Fruit fly (Drosophila melanogaster) whole organism, embryonic: ENCODE measurements around the gene CG13898.

Experiments used
- Atf6 ChIP-seq: fragments of 200-800 bp; sonication (Bioruptor generic); IDR thresholded peaks from 2 replicates; pipeline ENCODE4 v1.3.6; 2022; ENCODE audit warnings: missing biosample characterization, missing genetic modification characterization
- CG10209 ChIP-seq: fragments of 200-800 bp; sonication (Bioruptor generic); optimal IDR thresholded peaks from 3 replicates; lab custom pipeline; 2017; ENCODE audit warnings: missing biosample characterization, mild to moderate bottlenecking, missing genetic modification characterization, missing genetic modification reagents
- CG1024 ChIP-seq: fragments of 200-800 bp; sonication (Bioruptor generic); IDR thresholded peaks from 2 replicates; pipeline ENCODE4 v1.3.6; 2022; ENCODE audit warnings: missing biosample characterization, missing genetic modification characterization
- CG11695 ChIP-seq: fragments of 200-800 bp; sonication (Bioruptor generic); IDR thresholded peaks from 3 replicates; pipeline ENCODE4 v1.3.6; 2022; ENCODE audit warnings: missing biosample characterization, missing genetic modification characterization
- CG13775 ChIP-seq: fragments of 200-800 bp; sonication (Bioruptor generic); optimal IDR thresholded peaks from 3 replicates; lab custom pipeline; 2017; ENCODE audit warnings: missing biosample characterization, mild to moderate bottlenecking, missing genetic modification characterization
- CG14860 ChIP-seq: fragments of 200-800 bp; sonication (Bioruptor generic); IDR thresholded peaks from 3 replicates; pipeline ENCODE4 v1.3.6; 2022; ENCODE audit warnings: missing biosample characterization, missing genetic modification characterization; ENCODE audit not compliant: partially characterized antibody
- CG15479 ChIP-seq: fragments of 200-800 bp; sonication (Bioruptor generic); optimal IDR thresholded peaks from 3 replicates; lab custom pipeline; 2019; ENCODE audit warnings: missing biosample characterization, mild to moderate bottlenecking, missing genetic modification characterization, moderate library complexity
- CG16813 ChIP-seq: fragments of 200-800 bp; sonication (Bioruptor generic); IDR thresholded peaks from 3 replicates; pipeline ENCODE4 v1.3.6; 2022; ENCODE audit warnings: missing biosample characterization, missing genetic modification characterization; ENCODE audit not compliant: partially characterized antibody
- CG17328 ChIP-seq: fragments of 200-800 bp; sonication (Bioruptor generic); IDR thresholded peaks from 2 replicates; pipeline ENCODE4 v1.3.6; 2022; ENCODE audit warnings: missing biosample characterization, missing genetic modification characterization
- CG17802 ChIP-seq: fragments of 200-800 bp; sonication (Bioruptor generic); optimal IDR thresholded peaks from 2 replicates; lab custom pipeline; 2018; ENCODE audit warnings: missing biosample characterization, mild to moderate bottlenecking, missing genetic modification characterization, moderate library complexity
- CG2116 ChIP-seq: fragments of 200-800 bp; sonication (Bioruptor generic); optimal IDR thresholded peaks from 3 replicates; lab custom pipeline; 2018; ENCODE audit warnings: missing biosample characterization, mild to moderate bottlenecking, missing genetic modification characterization
- CG2202 ChIP-seq: fragments of 200-800 bp; sonication (Bioruptor generic); optimal IDR thresholded peaks from 2 replicates; lab custom pipeline; 2018; ENCODE audit warnings: missing biosample characterization, mild to moderate bottlenecking, missing genetic modification characterization
- CG3163 ChIP-seq: fragments of 200-800 bp; sonication (Bioruptor generic); optimal IDR thresholded peaks from 3 replicates; lab custom pipeline; 2016; ENCODE audit warnings: missing biosample characterization, missing genetic modification characterization
- CG32772 ChIP-seq: fragments of 200-800 bp; sonication (Bioruptor generic); IDR thresholded peaks from 2 replicates; pipeline ENCODE4 v1.3.6; 2022; ENCODE audit warnings: missing biosample characterization, missing genetic modification characterization
- CG4617 ChIP-seq: fragments of 200-800 bp; sonication (Bioruptor generic); optimal IDR thresholded peaks from 3 replicates; lab custom pipeline; 2016; ENCODE audit warnings: missing biosample characterization, missing genetic modification characterization, borderline replicate concordance
- CG4820 ChIP-seq: fragments of 200-800 bp; sonication (Bioruptor generic); optimal IDR thresholded peaks from 3 replicates; lab custom pipeline; 2016; ENCODE audit warnings: missing biosample characterization, missing genetic modification characterization
- CG6272 ChIP-seq: fragments of 200-800 bp; sonication (Bioruptor generic); IDR thresholded peaks from 2 replicates; pipeline ENCODE4 v1.3.6; 2022; ENCODE audit warnings: missing biosample characterization, missing genetic modification characterization
- CG7928 ChIP-seq: fragments of 200-800 bp; sonication (Bioruptor generic); optimal IDR thresholded peaks from 2 replicates; lab custom pipeline; 2017; ENCODE audit warnings: missing biosample characterization, mild to moderate bottlenecking, missing genetic modification characterization
- CG9215 ChIP-seq: fragments of 200-800 bp; sonication (Bioruptor generic); IDR thresholded peaks from 2 replicates; pipeline ENCODE4 v1.3.6; 2022; ENCODE audit warnings: missing biosample characterization, missing genetic modification characterization
- CG9817 ChIP-seq: fragments of 200-800 bp; sonication (Bioruptor generic); optimal IDR thresholded peaks from 2 replicates; lab custom pipeline; 2018; ENCODE audit warnings: missing biosample characterization, mild to moderate bottlenecking, missing genetic modification characterization, moderate library complexity
- CoRest ChIP-seq: fragments of 200-800 bp; sonication (Bioruptor generic); optimal IDR thresholded peaks from 3 replicates; lab custom pipeline; 2018; ENCODE audit warnings: missing biosample characterization, mild to moderate bottlenecking, missing genetic modification characterization, moderate library complexity
- CrebB ChIP-seq: fragments of 200-800 bp; sonication (Bioruptor generic); optimal IDR thresholded peaks from 3 replicates; lab custom pipeline; 2018; ENCODE audit warnings: missing biosample characterization, mild to moderate bottlenecking, missing genetic modification characterization
- D19B ChIP-seq: fragments of 200-800 bp; sonication (Bioruptor generic); optimal IDR thresholded peaks from 2 replicates; lab custom pipeline; 2017; ENCODE audit warnings: missing biosample characterization, mild to moderate bottlenecking, missing genetic modification characterization
- Doc3 ChIP-seq: fragments of 200-800 bp; sonication (Bioruptor generic); IDR thresholded peaks from 3 replicates; pipeline ENCODE4 v1.3.6; 2022; ENCODE audit warnings: missing biosample characterization, missing genetic modification characterization; ENCODE audit not compliant: partially characterized antibody
- Gug ChIP-seq: fragments of 200-800 bp; sonication (Bioruptor generic); IDR thresholded peaks from 4 replicates; pipeline ENCODE4 v1.3.6; 2022; ENCODE audit warnings: missing biosample characterization, missing genetic modification characterization
- H2.0 ChIP-seq: fragments of 200-800 bp; sonication (Bioruptor generic); IDR thresholded peaks from 2 replicates; pipeline ENCODE4 v1.3.6; 2022; ENCODE audit warnings: missing biosample characterization, missing genetic modification characterization
- HLH4C ChIP-seq: fragments of 200-800 bp; sonication (Bioruptor generic); IDR thresholded peaks from 3 replicates; pipeline ENCODE4 v1.3.6; 2022; ENCODE audit warnings: missing biosample characterization, missing genetic modification characterization; ENCODE audit not compliant: partially characterized antibody
- Scr ChIP-seq: fragments of 200-800 bp; sonication (Bioruptor generic); IDR thresholded peaks from 2 replicates; pipeline ENCODE4 v1.3.6; 2022; ENCODE audit warnings: missing biosample characterization, missing genetic modification characterization; ENCODE audit not compliant: partially characterized antibody
- Spps ChIP-seq: fragments of 200-800 bp; sonication (Bioruptor generic); optimal IDR thresholded peaks from 2 replicates; lab custom pipeline; 2018; ENCODE audit warnings: missing biosample characterization, mild to moderate bottlenecking, missing genetic modification characterization
- ab ChIP-seq: fragments of 200-800 bp; sonication (Bioruptor generic); optimal IDR thresholded peaks from 2 replicates; lab custom pipeline; 2016; ENCODE audit warnings: missing biosample characterization, missing genetic modification characterization
- bab2 ChIP-seq: fragments of 200-800 bp; sonication (Bioruptor generic); optimal IDR thresholded peaks from 2 replicates; lab custom pipeline; 2016; ENCODE audit warnings: missing biosample characterization, missing genetic modification characterization
- bbx ChIP-seq: fragments of 200-800 bp; sonication (Bioruptor generic); IDR thresholded peaks from 2 replicates; pipeline ENCODE4 v1.3.6; 2022; ENCODE audit warnings: missing biosample characterization, missing genetic modification characterization; ENCODE audit not compliant: partially characterized antibody
- bowl ChIP-seq: fragments of 200-800 bp; sonication (Bioruptor generic); IDR thresholded peaks from 2 replicates; pipeline ENCODE4 v1.3.6; 2022; ENCODE audit warnings: missing biosample characterization, missing genetic modification characterization
- cad ChIP-seq: fragments of >200 bp; optimal IDR thresholded peaks from 2 replicates; lab custom pipeline; 2017; ENCODE audit warnings: missing biosample characterization, missing genetic modification characterization
- croc ChIP-seq: fragments of 200-800 bp; sonication (Bioruptor generic); conservative IDR thresholded peaks from 3 replicates; pipeline ENCODE4 v1.3.6; 2022; ENCODE audit warnings: missing biosample characterization, missing genetic modification characterization
- cwo ChIP-seq: fragments of 200-800 bp; sonication (Bioruptor generic); optimal IDR thresholded peaks from 3 replicates; lab custom pipeline; 2017; ENCODE audit warnings: missing biosample characterization, missing genetic modification characterization, mild to moderate bottlenecking, moderate library complexity, missing genetic modification reagents
- disco-r ChIP-seq: fragments of 200-800 bp; sonication (Bioruptor generic); optimal IDR thresholded peaks from 2 replicates; lab custom pipeline; 2016; ENCODE audit warnings: missing biosample characterization, missing genetic modification characterization
- ems ChIP-seq: fragments of 200-800 bp; sonication (Bioruptor generic); optimal IDR thresholded peaks from 3 replicates; lab custom pipeline; 2016; ENCODE audit warnings: missing biosample characterization, missing genetic modification characterization
- gcm ChIP-seq: fragments of 200-800 bp; sonication (Bioruptor generic); optimal IDR thresholded peaks from 2 replicates; lab custom pipeline; 2019; ENCODE audit warnings: missing biosample characterization, mild to moderate bottlenecking, missing genetic modification characterization, moderate library complexity
- nerfin-1 ChIP-seq: fragments of 200-800 bp; sonication (Bioruptor generic); optimal IDR thresholded peaks from 3 replicates; lab custom pipeline; 2019; ENCODE audit warnings: missing biosample characterization, mild to moderate bottlenecking, missing genetic modification characterization, moderate library complexity
- nmo ChIP-seq: fragments of 200-800 bp; sonication (Bioruptor generic); optimal IDR thresholded peaks from 2 replicates; lab custom pipeline; 2018; ENCODE audit warnings: missing biosample characterization, mild to moderate bottlenecking, missing genetic modification characterization, moderate library complexity
- oc ChIP-seq: fragments of 200-800 bp; sonication (Bioruptor generic); optimal IDR thresholded peaks from 2 replicates; lab custom pipeline; 2018; ENCODE audit warnings: missing biosample characterization, mild to moderate bottlenecking, missing genetic modification characterization, moderate library complexity
- pros ChIP-seq: fragments of 200-800 bp; sonication (Bioruptor generic); optimal IDR thresholded peaks from 3 replicates; lab custom pipeline; 2019; ENCODE audit warnings: missing biosample characterization, mild to moderate bottlenecking, missing genetic modification characterization, moderate library complexity
- psq ChIP-seq: fragments of 200-800 bp; sonication (Bioruptor generic); optimal IDR thresholded peaks from 2 replicates; lab custom pipeline; 2017; ENCODE audit warnings: missing biosample characterization, missing genetic modification characterization
- sens ChIP-seq: fragments of 200-800 bp; sonication (Bioruptor generic); peaks from one replicate; lab custom pipeline; 2016; ENCODE audit warnings: missing biosample characterization, missing genetic modification characterization
- sens-2 ChIP-seq: fragments of 200-800 bp; sonication (Bioruptor generic); IDR thresholded peaks from 2 replicates; pipeline ENCODE4 v1.3.6; 2022; ENCODE audit warnings: missing biosample characterization, missing genetic modification characterization
- tap ChIP-seq: fragments of 200-800 bp; optimal IDR thresholded peaks from 3 replicates; lab custom pipeline; 2019; ENCODE audit warnings: missing biosample characterization, mild to moderate bottlenecking, missing genetic modification characterization, moderate library complexity
- zen ChIP-seq: fragments of 200-800 bp; sonication (Bioruptor generic); optimal IDR thresholded peaks from 3 replicates; lab custom pipeline; 2018; ENCODE audit warnings: missing biosample characterization, mild to moderate bottlenecking, missing genetic modification characterization, moderate library complexity

CG13898 gene

DNA sequence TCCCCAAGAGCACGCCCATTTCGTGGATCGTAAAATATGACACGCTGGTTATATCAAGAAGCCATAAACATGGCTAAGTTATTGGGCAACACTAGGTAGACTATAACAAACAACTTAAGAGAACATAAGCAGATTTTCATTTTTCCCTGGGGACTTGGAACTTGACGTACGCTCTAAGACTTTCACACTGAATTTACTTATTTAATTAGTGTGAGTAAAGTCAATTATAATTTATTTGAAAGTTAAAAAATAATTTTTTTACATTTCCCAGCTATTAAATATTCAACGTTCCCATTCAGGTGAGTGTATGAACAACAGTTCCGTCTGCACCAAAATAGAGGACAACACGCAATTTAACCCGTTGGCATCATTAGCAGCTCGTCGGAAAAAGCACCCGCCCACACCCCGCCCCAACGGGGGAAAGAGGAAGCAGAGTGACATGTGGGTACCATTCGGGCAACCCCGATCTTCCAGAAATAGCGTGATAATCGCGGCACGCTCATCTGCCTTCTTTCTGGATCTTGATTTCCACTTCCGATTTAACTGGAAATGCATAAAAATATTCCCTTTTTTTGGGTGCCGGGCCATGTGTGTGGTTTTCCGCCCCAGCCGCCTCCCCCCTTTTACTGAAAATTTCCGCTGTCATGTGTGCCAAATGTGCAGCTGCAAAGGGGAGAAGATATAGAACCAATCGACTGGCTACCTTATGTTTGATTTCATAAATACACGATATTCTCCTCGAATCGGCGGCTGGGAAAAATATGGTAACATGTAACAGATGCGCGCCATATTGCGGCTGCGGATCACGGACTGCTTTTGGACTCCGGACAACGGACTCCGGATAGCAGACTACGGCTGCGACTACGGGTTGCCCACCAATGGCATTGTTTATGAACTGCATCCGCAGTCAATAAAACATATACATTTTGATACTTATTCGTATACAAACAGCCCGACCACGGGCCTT lies 11.7 kb upstream of the CG13898 start:
- TF ChIP-seq CG16813 (no peak), tap (tag; lab: Kevin White, UChicago) (peak; percentile 38), CG13775 (GFP tag; lab: Kevin White, UChicago) (no peak), nerfin-1 (tag; lab: Kevin White, UChicago) (no peak), bab2 (GFP tag; lab: Kevin White, UChicago) (no peak), CoRest (peak; percentile 36), CG15479 (GFP tag; lab: Kevin White, UChicago) (no peak), bowl (GFP tag; lab: Robert Waterston, UW) (no peak), CG1024 (GFP tag; lab: Robert Waterston, UW) (no peak), bbx (no peak), cad (no peak), disco-r (GFP tag; lab: Kevin White, UChicago) (no peak), nmo (GFP tag; lab: Kevin White, UChicago) (peak; percentile 40), sens (no peak), HLH4C (no peak), croc (GFP tag; lab: Robert Waterston, UW) (no peak), zen (tag; lab: Kevin White, UChicago) (no peak), Scr (GFP tag; lab: Robert Waterston, UW) (no peak), Spps (tag; lab: Kevin White, UChicago) (no peak), CG32772 (GFP tag; lab: Robert Waterston, UW) (peak; percentile 72), psq (GFP tag; lab: Kevin White, UChicago) (no peak), pros (GFP tag; lab: Kevin White, UChicago) (no peak), CrebB (tag; lab: Kevin White, UChicago) (no peak), CG7928 (GFP tag; lab: Kevin White, UChicago) (no peak), sens-2 (GFP tag; lab: Robert Waterston, UW) (0 out of 2 replicates have a peak, but pooled peaks have one; percentile 17), CG9817 (tag; lab: Kevin White, UChicago) (no peak), Atf6 (GFP tag; lab: Robert Waterston, UW) (no peak; the same call in 1 of the 2 replicates), CG11695 (peak; percentile 39; the same call in 1 of the 3 replicates), D19B (peak; percentile 1), CG6272 (GFP tag; lab: Robert Waterston, UW) (no peak), CG2116 (no peak), ab (GFP tag; lab: Kevin White, UChicago) (no peak), CG14860 (no peak), CG10209 (no peak), oc (peak; percentile 58), CG4617 (no peak), ems (GFP tag; lab: Kevin White, UChicago) (no peak), CG4820 (GFP tag; lab: Kevin White, UChicago) (no peak), Doc3 (GFP tag; lab: Robert Waterston, UW) (no peak), CG3163 (GFP tag; lab: Kevin White, UChicago) (no peak), cwo (no peak), H2.0 (GFP tag; lab: Robert Waterston, UW) (peak; percentile 55), CG17328 (GFP tag; lab: Robert Waterston, UW) (peak; percentile 57), CG2202 (tag; lab: Kevin White, UChicago) (no peak), gcm (no peak), CG9215 (GFP tag; lab: Robert Waterston, UW) (peak; percentile 45; the same call in 1 of the 2 replicates), Gug (GFP tag; lab: Robert Waterston, UW) (no peak), CG17802 (no peak)
